Worm (Caenorhabditis elegans) whole organism, midembryonic: ENCODE data around the gene F54F12.1.

Experiments
- cog-1 ChIP-seq: sonication (generic microtip); optimal IDR thresholded peaks from 2 replicates; lab custom pipeline; 2016; ENCODE audit warnings: missing genetic modification characterization, missing compliant biosample characterization
- flt-1 ChIP-seq: fragments of 200-800 bp; sonication (Bioruptor generic); IDR thresholded peaks from 2 replicates; pipeline ENCODE4 v1.3.6; 2022; ENCODE audit warnings: missing genetic modification characterization, missing compliant biosample characterization
- klf-2 ChIP-seq: fragments of 200-800 bp; sonication (Bioruptor generic); conservative IDR thresholded peaks from 2 replicates; pipeline ENCODE4 v1.3.6; 2022; ENCODE audit warnings: missing genetic modification reagents, missing genetic modification characterization, missing compliant biosample characterization
- med-1 ChIP-seq: sonication (generic microtip); optimal IDR thresholded peaks from 2 replicates; lab custom pipeline; 2017; ENCODE audit warnings: missing genetic modification characterization, mild to moderate bottlenecking, missing compliant biosample characterization, antibody characterized with exemption, missing genetic modification reagents; ENCODE audit not compliant: insufficient read depth
- ref-1 ChIP-seq: fragments of 200-800 bp; sonication (Bioruptor generic); conservative IDR thresholded peaks from 2 replicates; pipeline ENCODE4 v1.3.6; 2022; ENCODE audit warnings: missing genetic modification reagents, missing genetic modification characterization, missing compliant biosample characterization
- tab-1 ChIP-seq: fragments of 200-800 bp; sonication (Bioruptor generic); IDR thresholded peaks from 2 replicates; pipeline ENCODE4 v1.3.6; 2022; ENCODE audit warnings: missing genetic modification characterization, missing compliant biosample characterization

ce11 chrIII:13020741-13021140 is 34.5 kb downstream of the F54F12.1 start, which contains the start of gene cyp-13A11:
- TF ChIP-seq med-1 (GFP tag; lab: Kevin White, UChicago) (no peak), klf-2 (GFP tag; lab: Robert Waterston, UW) (no peak), flt-1 (GFP tag; lab: Robert Waterston, UW) (no peak), cog-1 (tag; lab: Kevin White, UChicago) (no peak), ref-1 (no peak), tab-1 (GFP tag; lab: Robert Waterston, UW) (no peak)
